Worm (Caenorhabditis elegans): ENCODE data around the gene B0034.7.

ce11 chrII:5936009-5936408, 25.4 kb upstream of the B0034.7 start:
- TF ChIP-seq nhr-85 (tag) = no peak
- no peak for TF ChIP-seq ces-1 (GFP tag; optimal IDR thresholded peaks at IDR 0.05)
- no peak for TF ChIP-seq lin-39 (tag; optimal IDR thresholded peaks at IDR 0.05)
- TF ChIP-seq dpl-1 (GFP tag; optimal IDR thresholded peaks at IDR 0.05) = no peak
- TF ChIP-seq pqm-1 (tag; optimal IDR thresholded peaks at IDR 0.05) = no peak
- peak in 1 of 2 experiments; percentile 23 for TF ChIP-seq lsy-2 (tag; optimal IDR thresholded peaks at IDR 0.05)
- no peak for TF ChIP-seq aly-2 (tag; optimal IDR thresholded peaks at IDR 0.05)
- TF ChIP-seq ceh-63 (GFP tag; optimal IDR thresholded peaks at IDR 0.05) = no peak
- no peak for TF ChIP-seq efl-1 (optimal IDR thresholded peaks at IDR 0.05)
- peak in 1 of 2 experiments; percentile 68 for TF ChIP-seq efl-1 (GFP tag; optimal IDR thresholded peaks at IDR 0.05 in 1 of 2)
- no peak for TF ChIP-seq tbx-2 (tag; optimal IDR thresholded peaks at IDR 0.05)
- TF ChIP-seq fkh-4 (tag; optimal IDR thresholded peaks at IDR 0.05; ENCODE audit: borderline replicate concordance) = no peak
- no peak for TF ChIP-seq mef-2 (tag; optimal IDR thresholded peaks at IDR 0.05)
